Worm (Caenorhabditis elegans): ENCODE measurements around the gene ttr-28.

DNA sequence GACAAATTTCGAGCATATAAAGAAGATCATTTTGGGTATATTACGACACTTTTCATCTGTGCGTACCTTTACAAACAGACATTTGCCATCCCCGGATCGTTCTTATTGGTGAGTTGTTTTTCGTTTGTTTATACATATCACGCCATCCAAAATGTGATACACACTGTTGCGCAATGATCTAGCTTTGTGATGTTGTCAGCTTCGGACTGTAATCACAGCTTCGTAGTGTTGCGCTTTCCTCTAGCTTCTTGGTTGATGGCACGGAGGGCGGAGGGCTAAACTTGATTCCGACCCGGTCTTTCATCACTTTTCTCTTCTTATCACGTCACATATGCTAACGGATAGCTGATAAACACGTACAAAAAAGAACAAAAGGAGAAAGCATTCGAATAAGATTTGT lies 25.6 kb downstream of the ttr-28 start:
- TF ChIP-seq elt-3 (tag; optimal IDR thresholded peaks at IDR 0.05) (no peak), ceh-82 (tag; optimal IDR thresholded peaks at IDR 0.05) (no peak), nhr-12 (tag; optimal IDR thresholded peaks at IDR 0.05) (no peak), skn-1 (tag; optimal IDR thresholded peaks at IDR 0.05) (no peak), ztf-4 (tag; optimal IDR thresholded peaks at IDR 0.05) (no peak)

All from whole organism, L2 larva.